Fruit fly (Drosophila melanogaster) whole organism, wandering third instar larva: ENCODE data around the gene dnk.

Experiments
- Abd-B ChIP-seq: fragments of >200 bp; optimal IDR thresholded peaks from 2 replicates; lab custom pipeline; 2017; ENCODE audit warnings: missing biosample characterization, missing genetic modification characterization
- CG32264 ChIP-seq: fragments of 200-800 bp; sonication (Bioruptor generic); optimal IDR thresholded peaks from 2 replicates; lab custom pipeline; 2016; ENCODE audit warnings: missing biosample characterization, missing genetic modification characterization
- CG9705 ChIP-seq: fragments of 200-800 bp; sonication (Bioruptor generic); optimal IDR thresholded peaks from 2 replicates; lab custom pipeline; 2018; ENCODE audit warnings: missing biosample characterization, mild to moderate bottlenecking, missing genetic modification characterization
- CrebA ChIP-seq: fragments of 200-800 bp; sonication (Bioruptor generic); optimal IDR thresholded peaks from 2 replicates; lab custom pipeline; 2016; ENCODE audit warnings: missing biosample characterization, mild to moderate bottlenecking, missing genetic modification characterization, borderline replicate concordance
- Dfd ChIP-seq: fragments of >200 bp; optimal IDR thresholded peaks from 2 replicates; lab custom pipeline; 2017; ENCODE audit warnings: missing biosample characterization, missing genetic modification characterization
- Dif ChIP-seq: fragments of 200-275, 200-300 bp; sonication (Bioruptor generic); optimal IDR thresholded peaks from 2 replicates; lab custom pipeline; 2018; ENCODE audit warnings: missing biosample characterization, missing genetic modification characterization; ENCODE audit not compliant: partially characterized antibody
- GATAd ChIP-seq: sonication (Bioruptor generic); optimal IDR thresholded peaks from 2 replicates; lab custom pipeline; 2016; ENCODE audit warnings: missing biosample characterization, missing genetic modification characterization
- HLH106 ChIP-seq: fragments of 200-800 bp; optimal IDR thresholded peaks from 3 replicates; lab custom pipeline; 2019; ENCODE audit warnings: missing biosample characterization, mild to moderate bottlenecking, missing genetic modification characterization, moderate library complexity
- Hnf4 ChIP-seq: fragments of 200-800 bp; sonication (Bioruptor generic); optimal IDR thresholded peaks from 2 replicates; lab custom pipeline; 2016; ENCODE audit warnings: missing biosample characterization, mild to moderate bottlenecking, missing genetic modification characterization
- Hr78 ChIP-seq: fragments of >200 bp; optimal IDR thresholded peaks from 2 replicates; lab custom pipeline; 2017; ENCODE audit warnings: missing biosample characterization, missing genetic modification characterization
- Hr83 ChIP-seq: fragments of 200-300 bp; sonication (Bioruptor generic); optimal IDR thresholded peaks from 2 replicates; lab custom pipeline; 2016; ENCODE audit warnings: missing biosample characterization, mild to moderate bottlenecking, missing genetic modification characterization, moderate library complexity; ENCODE audit not compliant: poor library complexity, severe bottlenecking
- Jra ChIP-seq: sonication (Bioruptor generic); optimal IDR thresholded peaks from 2 replicates; lab custom pipeline; 2016; ENCODE audit warnings: missing biosample characterization, missing genetic modification characterization
- Mio ChIP-seq: sonication (Bioruptor generic); optimal IDR thresholded peaks from 2 replicates; lab custom pipeline; 2016; ENCODE audit warnings: missing biosample characterization, missing genetic modification characterization
- Myc ChIP-seq: fragments of >200 bp; optimal IDR thresholded peaks from 2 replicates; lab custom pipeline; 2017
- N ChIP-seq: fragments of >200 bp; optimal IDR thresholded peaks from 2 replicates; lab custom pipeline; 2018; ENCODE audit warnings: missing biosample characterization, missing external identifiers, missing genetic modification characterization
- OdsH ChIP-seq: fragments of 200-800 bp; sonication (Bioruptor generic); optimal IDR thresholded peaks from 2 replicates; lab custom pipeline; 2016; ENCODE audit warnings: missing biosample characterization, mild to moderate bottlenecking, missing genetic modification characterization
- Rel ChIP-seq, 2 experiments: fragments of 200-800 bp; sonication (Bioruptor generic) in 1 of 2; optimal IDR thresholded peaks; 2 replicates in 1 of 2; 3 replicates in 1 of 2; lab custom pipeline; 2016 to 2019; ENCODE audit warnings: mild to moderate bottlenecking in 2 of 2, missing biosample characterization in 2 of 2, missing genetic modification characterization in 2 of 2, moderate library complexity in 1 of 2
- Sp1 ChIP-seq: fragments of 200-800 bp; sonication (Bioruptor generic); optimal IDR thresholded peaks from 3 replicates; lab custom pipeline; 2019; ENCODE audit warnings: missing biosample characterization, mild to moderate bottlenecking, missing genetic modification characterization, moderate library complexity
- Vsx2 ChIP-seq: fragments of 200-300, 225-300 bp; sonication (Bioruptor generic); optimal IDR thresholded peaks from 2 replicates; lab custom pipeline; 2018; ENCODE audit warnings: missing biosample characterization, missing genetic modification characterization; ENCODE audit not compliant: partially characterized antibody
- br ChIP-seq: fragments of 200-800 bp; sonication (Bioruptor generic); optimal IDR thresholded peaks from 2 replicates; lab custom pipeline; 2016; ENCODE audit warnings: missing biosample characterization, missing genetic modification characterization
- brk ChIP-seq: fragments of 200-800 bp; sonication (Bioruptor generic); optimal IDR thresholded peaks from 2 replicates; lab custom pipeline; 2016; ENCODE audit warnings: missing biosample characterization, mild to moderate bottlenecking, missing genetic modification characterization
- dl ChIP-seq, 2 experiments: fragments of 175-275, 200-275 bp in 1 of 2; fragments of 200-275 bp in 1 of 2; sonication (Bioruptor generic); optimal IDR thresholded peaks; lab custom pipeline; 2018; ENCODE audit warnings: mild to moderate bottlenecking in 2 of 2, missing biosample characterization in 2 of 2, missing genetic modification characterization in 2 of 2, moderate library complexity in 2 of 2; ENCODE audit not compliant: partially characterized antibody in 2 of 2, insufficient read depth in 1 of 2
- dmrt93B ChIP-seq: fragments of 200-800 bp; sonication (Bioruptor generic); optimal IDR thresholded peaks from 2 replicates; lab custom pipeline; 2018; ENCODE audit warnings: missing biosample characterization, mild to moderate bottlenecking, missing genetic modification characterization
- dsf ChIP-seq: sonication (Bioruptor generic); optimal IDR thresholded peaks from 2 replicates; lab custom pipeline; 2016; ENCODE audit warnings: missing biosample characterization, missing genetic modification characterization, borderline replicate concordance
- ey ChIP-seq: fragments of 200-800 bp; sonication (Bioruptor generic); optimal IDR thresholded peaks from 2 replicates; lab custom pipeline; 2016; ENCODE audit warnings: missing biosample characterization, missing genetic modification characterization
- foxo ChIP-seq, 2 experiments: fragments of 200-800 bp; sonication (Bioruptor generic); optimal IDR thresholded peaks; 2 replicates in 1 of 2; 3 replicates in 1 of 2; lab custom pipeline; 2016 to 2017; ENCODE audit warnings: missing biosample characterization in 2 of 2, missing genetic modification characterization in 2 of 2
- fru ChIP-seq: fragments of 200-800 bp; sonication (Bioruptor generic); optimal IDR thresholded peaks from 3 replicates; lab custom pipeline; 2016; ENCODE audit warnings: missing biosample characterization, mild to moderate bottlenecking, missing genetic modification characterization
- h ChIP-seq: fragments of 200-800 bp; sonication (Bioruptor generic); optimal IDR thresholded peaks from 3 replicates; lab custom pipeline; 2016; ENCODE audit warnings: missing biosample characterization, mild to moderate bottlenecking, missing genetic modification characterization
- jim ChIP-seq: fragments of 175-275, 200-325 bp; sonication (Bioruptor generic); optimal IDR thresholded peaks from 2 replicates; lab custom pipeline; 2016; ENCODE audit warnings: missing biosample characterization, mild to moderate bottlenecking, missing genetic modification characterization
- lola ChIP-seq: fragments of >200 bp; optimal IDR thresholded peaks from 2 replicates; lab custom pipeline; 2017; ENCODE audit warnings: missing biosample characterization, missing genetic modification characterization
- pan ChIP-seq: fragments of >200 bp; optimal IDR thresholded peaks from 2 replicates; lab custom pipeline; 2017
- psq ChIP-seq: fragments of 200-800 bp; sonication (Bioruptor generic); optimal IDR thresholded peaks from 3 replicates; lab custom pipeline; 2017; ENCODE audit warnings: missing biosample characterization, mild to moderate bottlenecking, missing genetic modification characterization, moderate library complexity
- rgr ChIP-seq: fragments of 200-800 bp; sonication (Bioruptor generic); optimal IDR thresholded peaks from 3 replicates; lab custom pipeline; 2016; ENCODE audit warnings: missing biosample characterization, mild to moderate bottlenecking, missing genetic modification characterization
- sage ChIP-seq: fragments of 200-800 bp; sonication (Bioruptor generic); optimal IDR thresholded peaks from 2 replicates; lab custom pipeline; 2016; ENCODE audit warnings: missing biosample characterization, mild to moderate bottlenecking, missing genetic modification characterization
- sv ChIP-seq: fragments of 200-800 bp; sonication (Bioruptor generic); optimal IDR thresholded peaks from 3 replicates; lab custom pipeline; 2016; ENCODE audit warnings: missing biosample characterization, missing genetic modification characterization
- tai ChIP-seq: sonication (Bioruptor generic); optimal IDR thresholded peaks from 2 replicates; lab custom pipeline; 2016; ENCODE audit warnings: missing biosample characterization, missing genetic modification characterization
- usp ChIP-seq: fragments of >200 bp; optimal IDR thresholded peaks from 2 replicates; lab custom pipeline; 2017; ENCODE audit warnings: missing biosample characterization, missing genetic modification characterization
- woc ChIP-seq: sonication (Bioruptor generic); optimal IDR thresholded peaks from 2 replicates; lab custom pipeline; 2016; ENCODE audit warnings: missing biosample characterization, mild to moderate bottlenecking, missing genetic modification characterization

dnk gene

dm6 chr3R:18997388-18998287 is 16.8 kb downstream of the dnk start:
- TF ChIP-seq fru (GFP tag; lab: Kevin White, UChicago) (no peak), brk (GFP tag; lab: Kevin White, UChicago) (no peak), Hr78 (GFP tag; lab: Kevin White, UChicago) (no peak), Dfd (no peak), br (GFP tag; lab: Kevin White, UChicago) (peak; percentile 9), CG32264 (GFP tag; lab: Kevin White, UChicago) (no peak), HLH106 (tag; lab: Kevin White, UChicago) (no peak), CrebA (no peak), dl (GFP tag; optimal IDR thresholded peaks at IDR 0.05; lab: Kevin White, UChicago; ENCODE audit: insufficient read depth in 1 of 2, partially characterized antibody in 2 of 2) (no peak), rgr (GFP tag; lab: Kevin White, UChicago) (peak; percentile 37), GATAd (GFP tag; lab: Kevin White, UChicago) (no peak), usp (GFP tag; lab: Kevin White, UChicago) (no peak), Jra (GFP tag; lab: Kevin White, UChicago) (no peak), pan (lab: Kevin White, UChicago) (no peak), Mio (GFP tag; lab: Kevin White, UChicago) (no peak), woc (GFP tag; lab: Kevin White, UChicago) (no peak), lola (GFP tag; lab: Kevin White, UChicago) (no peak), dsf (GFP tag; lab: Kevin White, UChicago) (no peak), tai (no peak), dmrt93B (no peak), foxo (GFP tag; optimal IDR thresholded peaks at IDR 0.05; lab: Kevin White, UChicago) (peak in 1 of 2 experiments; percentile 7), CG9705 (GFP tag; lab: Kevin White, UChicago) (no peak), Myc (no peak), Rel (GFP tag; optimal IDR thresholded peaks at IDR 0.05; lab: Kevin White, UChicago) (no peak), Rel (tag; optimal IDR thresholded peaks at IDR 0.05; lab: Kevin White, UChicago) (no peak), Vsx2 (GFP tag; lab: Kevin White, UChicago) (no peak), Abd-B (GFP tag; lab: Kevin White, UChicago) (no peak), Dif (GFP tag; lab: Kevin White, UChicago) (no peak), Hr83 (GFP tag; lab: Kevin White, UChicago) (no peak), sage (GFP tag; lab: Kevin White, UChicago) (no peak), Hnf4 (GFP tag; lab: Kevin White, UChicago) (peak; percentile 5), ey (GFP tag; lab: Kevin White, UChicago) (no peak), N (GFP tag; lab: Kevin White, UChicago) (no peak), psq (peak; percentile 7), OdsH (GFP tag; lab: Kevin White, UChicago) (no peak), sv (GFP tag; lab: Kevin White, UChicago) (peak; percentile 47), Sp1 (no peak), h (no peak), jim (GFP tag; lab: Kevin White, UChicago) (no peak)

- TF ChIP-seq rgr (GFP tag; lab: Kevin White, UChicago) (no peak), psq (no peak)
These were observed 17.6 kb downstream of the dnk start for dm6 chr3R:18998370-18998769.
